Fruit fly (Drosophila melanogaster) whole organism, pupa: ENCODE data around the gene sob.

ENCODE experiments used
- D1 ChIP-seq: fragments of 200-800 bp; sonication (Bioruptor generic); optimal IDR thresholded peaks from 2 replicates; lab custom pipeline; 2018; ENCODE audit warnings: missing biosample characterization, mild to moderate bottlenecking, missing genetic modification characterization, moderate library complexity
- Pif1B ChIP-seq: fragments of 200-800 bp; sonication (Bioruptor generic); optimal IDR thresholded peaks from 3 replicates; lab custom pipeline; 2016; ENCODE audit warnings: missing biosample characterization, missing genetic modification characterization

DNA sequence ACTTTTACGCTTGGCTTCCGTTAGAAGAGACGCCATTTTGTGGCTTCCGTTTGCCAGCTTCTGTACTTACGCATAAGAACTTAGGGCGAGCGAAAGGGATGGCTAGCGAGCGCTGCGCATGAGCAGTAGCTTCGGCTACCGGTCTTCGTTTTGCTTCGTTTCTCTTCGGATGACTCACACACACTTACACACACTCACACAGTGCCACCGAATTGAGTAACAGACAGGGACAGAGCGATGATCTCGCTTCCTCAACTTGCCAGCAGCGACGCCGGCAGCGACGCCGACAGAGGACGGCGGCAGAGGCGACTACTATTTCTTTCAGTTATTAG, 41.2 kb downstream of the sob start:
- TF ChIP-seq D1 (tag; lab: Kevin White, UChicago) (no peak), Pif1B (no peak)
